Worm (Caenorhabditis elegans): ENCODE data around the gene eif-2D.

- TF ChIP-seq ref-1 (GFP tag; conservative IDR thresholded peaks at IDR 0.05) (no peak), med-1 (GFP tag; optimal IDR thresholded peaks at IDR 0.05; ENCODE audit: insufficient read depth) (no peak), flt-1 (GFP tag; IDR thresholded peaks at IDR 0.05) (no peak), ztf-23 (GFP tag; IDR thresholded peaks at IDR 0.05) (no peak), ztf-29 (GFP tag; IDR thresholded peaks at IDR 0.05) (no peak)
Observed at ce11 chrII:5665029-5665428, 26.5 kb upstream of the eif-2D start, which contains the start of gene C25H3.15.
